Worm (Caenorhabditis elegans): ENCODE data around the gene F13E6.2.
A peak's percentile ranks its signal among the peaks of the same experiment; 100 is the strongest.

DNA sequence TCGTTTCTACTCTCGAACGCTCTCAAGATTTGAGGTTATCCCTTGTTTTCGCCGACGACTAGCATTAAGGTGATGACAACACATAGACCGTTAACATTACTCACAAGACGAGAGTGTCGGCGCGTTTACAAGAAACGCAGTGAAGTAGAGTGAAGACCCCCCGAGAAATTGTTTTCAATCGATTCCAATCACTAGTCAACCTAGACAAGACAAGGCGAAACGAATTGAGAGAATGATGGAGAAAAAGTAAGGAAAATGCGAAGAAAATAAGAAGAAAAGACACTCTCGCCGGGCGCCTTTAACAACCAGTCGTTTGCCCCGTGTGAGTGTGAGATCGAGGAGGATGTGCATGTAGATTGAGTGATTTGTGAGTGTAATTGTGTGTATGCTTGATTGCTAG lies 10.4 kb upstream of the F13E6.2 start:
- TF ChIP-seq zag-1 (tag; optimal IDR thresholded peaks at IDR 0.05): no peak
- TF ChIP-seq blmp-1 (tag; optimal IDR thresholded peaks at IDR 0.05): peak; percentile 93
- no peak for TF ChIP-seq pqm-1 (tag; optimal IDR thresholded peaks at IDR 0.05)
- no peak for TF ChIP-seq nhr-12 (tag; optimal IDR thresholded peaks at IDR 0.05)
- peak in 1 of 2 experiments; percentile 5 for TF ChIP-seq efl-1 (optimal IDR thresholded peaks at IDR 0.05)
- no peak for TF ChIP-seq efl-1 (GFP tag; optimal IDR thresholded peaks at IDR 0.05 in 1 of 2)
- no peak for TF ChIP-seq lin-13 (GFP tag; optimal IDR thresholded peaks at IDR 0.05)
- no peak for TF ChIP-seq ama-1 (optimal IDR thresholded peaks at IDR 0.05)
- TF ChIP-seq fos-1 (tag; optimal IDR thresholded peaks at IDR 0.05): peak; percentile 4
- TF ChIP-seq fkh-10 (GFP tag; optimal IDR thresholded peaks at IDR 0.05): no peak
